Worm (Caenorhabditis elegans) whole organism, L2 larva: ENCODE results near the gene C52B9.19.

Source experiments
- C34F6.9 ChIP-seq: fragments of 150-350 bp; optimal IDR thresholded peaks from 2 replicates; lab custom pipeline; 2014; ENCODE audit warnings: missing biosample characterization, missing genetic modification characterization
- F13H6.1 ChIP-seq: sonication (generic microtip); optimal IDR thresholded peaks from 2 replicates; lab custom pipeline; 2016; ENCODE audit warnings: missing genetic modification characterization, missing compliant biosample characterization
- R02D3.7 ChIP-seq: fragments of 150-350 bp; optimal IDR thresholded peaks from 2 replicates; lab custom pipeline; 2014; ENCODE audit warnings: missing biosample characterization, missing genetic modification characterization
- Y55F3AM.14 ChIP-seq: fragments of 200-800 bp; sonication (Bioruptor generic); optimal IDR thresholded peaks from 2 replicates; lab custom pipeline; 2018; ENCODE audit warnings: mild to moderate bottlenecking, missing genetic modification characterization, missing compliant biosample characterization
- aly-2 ChIP-seq: fragments of 150-350 bp; optimal IDR thresholded peaks from 2 replicates; lab custom pipeline; 2014; ENCODE audit warnings: missing biosample characterization, missing genetic modification characterization
- ama-1 ChIP-seq: fragments of 150-350 bp; optimal IDR thresholded peaks from 2 replicates; lab custom pipeline; 2018; ENCODE audit warnings: inconsistent platforms
- ceh-16 ChIP-seq: fragments of 150-350 bp; optimal IDR thresholded peaks from 2 replicates; lab custom pipeline; 2014; ENCODE audit warnings: missing biosample characterization, missing genetic modification characterization
- ceh-82 ChIP-seq: fragments of 150-350 bp; optimal IDR thresholded peaks from 2 replicates; lab custom pipeline; 2014; ENCODE audit warnings: missing biosample characterization, missing genetic modification characterization
- crh-2 ChIP-seq: sonication (generic microtip); optimal IDR thresholded peaks from 2 replicates; lab custom pipeline; 2017; ENCODE audit warnings: missing biosample characterization, missing genetic modification characterization
- dmd-4 ChIP-seq: sonication (generic microtip); optimal IDR thresholded peaks from 2 replicates; lab custom pipeline; 2017; ENCODE audit warnings: missing biosample characterization, missing genetic modification characterization
- egl-27 ChIP-seq: sonication (generic microtip); optimal IDR thresholded peaks from 3 replicates; lab custom pipeline; 2017; ENCODE audit warnings: missing biosample characterization, missing genetic modification reagents, missing genetic modification characterization
- elt-1 ChIP-seq: fragments of 150-350 bp; optimal IDR thresholded peaks from 2 replicates; lab custom pipeline; 2014; ENCODE audit warnings: missing biosample characterization, missing genetic modification characterization
- elt-3 ChIP-seq: sonication (generic microtip); optimal IDR thresholded peaks from 2 replicates; lab custom pipeline; 2017; ENCODE audit warnings: missing biosample characterization, missing genetic modification characterization
- fos-1 ChIP-seq: fragments of 150-350 bp; optimal IDR thresholded peaks from 2 replicates; lab custom pipeline; 2014; ENCODE audit warnings: missing biosample characterization, missing genetic modification characterization
- lin-11 ChIP-seq: fragments of 150-350 bp; sonication (generic microtip); optimal IDR thresholded peaks from 2 replicates; lab custom pipeline; 2014; ENCODE audit warnings: missing biosample characterization, missing genetic modification characterization, inconsistent platforms, mixed read lengths
- lin-39 ChIP-seq: fragments of 150-350 bp; optimal IDR thresholded peaks from 2 replicates; lab custom pipeline; 2014; ENCODE audit warnings: missing biosample characterization, missing genetic modification reagents, missing genetic modification characterization
- lsy-2 ChIP-seq, 2 experiments: fragments of 150-350 bp in 1 of 2; sonication (generic microtip) in 1 of 2; optimal IDR thresholded peaks; 2 replicates each; lab custom pipeline; 2014 to 2017; ENCODE audit warnings: missing biosample characterization in 2 of 2, missing genetic modification characterization in 2 of 2
- mab-5 ChIP-seq: fragments of 150-350 bp; optimal IDR thresholded peaks from 2 replicates; lab custom pipeline; 2014; ENCODE audit warnings: missing biosample characterization, missing genetic modification characterization
- mdl-1 ChIP-seq, 2 experiments: fragments of 150-350 bp in 1 of 2; sonication (generic microtip) in 1 of 2; optimal IDR thresholded peaks; 2 replicates each; lab custom pipeline; 2017; ENCODE audit warnings: missing biosample characterization in 2 of 2, missing genetic modification characterization in 2 of 2
- nhr-10 ChIP-seq: sonication (generic microtip); optimal IDR thresholded peaks from 2 replicates; lab custom pipeline; 2017; ENCODE audit warnings: missing biosample characterization, missing genetic modification characterization
- nhr-11 ChIP-seq: fragments of 150-350 bp; optimal IDR thresholded peaks from 2 replicates; lab custom pipeline; 2014; ENCODE audit warnings: missing biosample characterization, missing genetic modification characterization
- nhr-129 ChIP-seq: fragments of 150-350 bp; optimal IDR thresholded peaks from 2 replicates; lab custom pipeline; 2014; ENCODE audit warnings: missing biosample characterization, missing genetic modification characterization
- nhr-21 ChIP-seq: fragments of 150-350 bp; optimal IDR thresholded peaks from 2 replicates; lab custom pipeline; 2014; ENCODE audit warnings: missing biosample characterization, missing genetic modification characterization
- nhr-237 ChIP-seq: fragments of 150-350 bp; optimal IDR thresholded peaks from 2 replicates; lab custom pipeline; 2014; ENCODE audit warnings: missing biosample characterization, missing genetic modification characterization
- nhr-25 ChIP-seq: fragments of 150-350 bp; sonication (generic microtip); optimal IDR thresholded peaks from 3 replicates; lab custom pipeline; 2014; ENCODE audit warnings: missing biosample characterization, missing genetic modification characterization
- nhr-6 ChIP-seq: fragments of 150-350 bp; optimal IDR thresholded peaks from 2 replicates; lab custom pipeline; 2014; ENCODE audit warnings: missing biosample characterization, missing genetic modification characterization
- peb-1 ChIP-seq: fragments of 150-350 bp; optimal IDR thresholded peaks from 2 replicates; lab custom pipeline; 2014; ENCODE audit warnings: missing biosample characterization, missing genetic modification characterization
- skn-1 ChIP-seq: sonication (generic microtip); optimal IDR thresholded peaks from 2 replicates; lab custom pipeline; 2017; ENCODE audit warnings: missing biosample characterization, missing genetic modification characterization
- sma-3 ChIP-seq: sonication (generic microtip); optimal IDR thresholded peaks from 2 replicates; lab custom pipeline; 2016; ENCODE audit warnings: missing genetic modification reagents, missing genetic modification characterization, missing compliant biosample characterization
- sma-9 ChIP-seq, 2 experiments: fragments of 150-350 bp in 1 of 2; sonication (generic microtip) in 1 of 2; optimal IDR thresholded peaks; 2 replicates each; lab custom pipeline; 2014 to 2016; ENCODE audit warnings: missing genetic modification characterization in 2 of 2, mild to moderate bottlenecking in 1 of 2, missing biosample characterization in 1 of 2, missing compliant biosample characterization in 1 of 2, missing genetic modification reagents in 1 of 2, moderate library complexity in 1 of 2
- snpc-4 ChIP-seq: fragments of 150-350 bp; optimal IDR thresholded peaks from 2 replicates; lab custom pipeline; 2014; ENCODE audit warnings: missing biosample characterization, missing genetic modification characterization
- unc-39 ChIP-seq: fragments of 150-350 bp; optimal IDR thresholded peaks from 2 replicates; lab custom pipeline; 2014; ENCODE audit warnings: missing biosample characterization, missing genetic modification characterization
- unc-55 ChIP-seq: fragments of 150-350 bp; sonication (generic microtip); optimal IDR thresholded peaks from 3 replicates; lab custom pipeline; 2014; ENCODE audit warnings: missing biosample characterization, missing genetic modification reagents, missing genetic modification characterization
- unc-62 ChIP-seq: fragments of 150-350 bp; optimal IDR thresholded peaks from 2 replicates; lab custom pipeline; 2014; ENCODE audit warnings: missing biosample characterization, missing genetic modification reagents, missing genetic modification characterization
- ztf-11 ChIP-seq: sonication (generic microtip); optimal IDR thresholded peaks from 2 replicates; lab custom pipeline; 2017; ENCODE audit warnings: missing biosample characterization, missing genetic modification characterization
- ztf-4 ChIP-seq: fragments of 150-350 bp; optimal IDR thresholded peaks from 2 replicates; lab custom pipeline; 2014; ENCODE audit warnings: missing biosample characterization, missing genetic modification characterization

The C52B9.19 gene

ce11 chrX:4245124-4245523, 37.2 kb upstream of the C52B9.19 start:
- TF ChIP-seq fos-1 (tag; lab: Kevin White, UChicago) (peak; percentile 14), lin-11 (tag; lab: Kevin White, UChicago) (no peak), egl-27 (tag; lab: Kevin White, UChicago) (no peak), sma-9 (GFP tag; optimal IDR thresholded peaks at IDR 0.05; lab: Kevin White, UChicago) (peak; percentile 76), sma-9 (tag; optimal IDR thresholded peaks at IDR 0.05; lab: Kevin White, UChicago) (no peak), snpc-4 (tag; lab: Kevin White, UChicago) (no peak), crh-2 (tag; lab: Kevin White, UChicago) (peak; percentile 75)

ce11 chrX:4246237-4246697, 36.1 kb upstream of the C52B9.19 start:
- peak; percentile 48 for TF ChIP-seq nhr-21 (tag; lab: Kevin White, UChicago)
- TF ChIP-seq sma-9 (GFP tag; optimal IDR thresholded peaks at IDR 0.05; lab: Kevin White, UChicago) = peak; percentile 5
- no peak for TF ChIP-seq sma-9 (tag; optimal IDR thresholded peaks at IDR 0.05; lab: Kevin White, UChicago)
- no peak for TF ChIP-seq ztf-4 (tag; lab: Kevin White, UChicago)
- no peak for TF ChIP-seq nhr-11 (tag; lab: Kevin White, UChicago)
- TF ChIP-seq R02D3.7 = no peak
- no peak for TF ChIP-seq mab-5 (tag; lab: Kevin White, UChicago)
- TF ChIP-seq egl-27 (tag; lab: Kevin White, UChicago) = no peak
- peak; percentile 78 for TF ChIP-seq ama-1 (lab: Kevin White, UChicago)
- TF ChIP-seq Y55F3AM.14 (GFP tag; lab: Kevin White, UChicago) = peak; percentile 40
- no peak for TF ChIP-seq fos-1 (tag; lab: Kevin White, UChicago)
- no peak for TF ChIP-seq dmd-4 (tag; lab: Kevin White, UChicago)
- TF ChIP-seq elt-1 (tag; lab: Kevin White, UChicago) = no peak
- peak; percentile 61 for TF ChIP-seq crh-2 (tag; lab: Kevin White, UChicago)
- no peak for TF ChIP-seq aly-2 (tag; lab: Kevin White, UChicago)
- TF ChIP-seq lsy-2 (tag; optimal IDR thresholded peaks at IDR 0.05; lab: Kevin White, UChicago) = peak in 1 of 2 experiments; percentile 20
- TF ChIP-seq sma-3 (GFP tag; lab: Kevin White, UChicago) = no peak
- peak; percentile 11 for TF ChIP-seq F13H6.1 (tag; lab: Kevin White, UChicago)
- no peak for TF ChIP-seq ceh-16 (tag; lab: Kevin White, UChicago)
- TF ChIP-seq unc-39 (tag; lab: Kevin White, UChicago) = no peak

- TF ChIP-seq nhr-129 (tag; lab: Kevin White, UChicago) (no peak), peb-1 (tag; lab: Kevin White, UChicago) (no peak), Y55F3AM.14 (GFP tag; lab: Kevin White, UChicago) (no peak), elt-1 (tag; lab: Kevin White, UChicago) (no peak), ztf-11 (no peak), F13H6.1 (tag; lab: Kevin White, UChicago) (peak; percentile 30), fos-1 (tag; lab: Kevin White, UChicago) (peak; percentile 14), crh-2 (tag; lab: Kevin White, UChicago) (peak; percentile 83), unc-62 (GFP tag; lab: Kevin White, UChicago) (no peak), nhr-237 (tag; lab: Kevin White, UChicago) (no peak), ama-1 (lab: Kevin White, UChicago) (peak; percentile 69)
- TF ChIP-seq, all 48 proteins: peak for 4
Observed at ce11 chrX:4246867-4247591, 35.3 kb upstream of the C52B9.19 start, which contains the start of gene F48D6.4. Gene F48D6.4 (minus strand): TSS chrX:4247212.

- no peak for TF ChIP-seq unc-62 (GFP tag; lab: Kevin White, UChicago)
- TF ChIP-seq ceh-16 (tag; lab: Kevin White, UChicago) = no peak
- no peak for TF ChIP-seq ama-1 (lab: Kevin White, UChicago)
- TF ChIP-seq nhr-129 (tag; lab: Kevin White, UChicago) = peak; percentile 11
Observed at ce11 chrX:4248417-4248816, 33.9 kb upstream of the C52B9.19 start.

- no peak for TF ChIP-seq nhr-11 (tag; lab: Kevin White, UChicago)
- TF ChIP-seq dmd-4 (tag; lab: Kevin White, UChicago) = no peak
- no peak for TF ChIP-seq unc-55 (GFP tag; lab: Kevin White, UChicago)
- TF ChIP-seq F13H6.1 (tag; lab: Kevin White, UChicago) = no peak
- TF ChIP-seq ceh-82 = no peak
- no peak for TF ChIP-seq elt-1 (tag; lab: Kevin White, UChicago)
- no peak for TF ChIP-seq skn-1 (tag; lab: Kevin White, UChicago)
- no peak for TF ChIP-seq elt-3 (tag; lab: Kevin White, UChicago)
- no peak for TF ChIP-seq C34F6.9
- TF ChIP-seq nhr-25 (tag; lab: Kevin White, UChicago) = no peak
- TF ChIP-seq ceh-16 (tag; lab: Kevin White, UChicago) = no peak
- no peak for TF ChIP-seq lin-39 (tag; lab: Kevin White, UChicago)
- TF ChIP-seq mdl-1 (tag; optimal IDR thresholded peaks at IDR 0.05; lab: Kevin White, UChicago) = no peak
- no peak for TF ChIP-seq Y55F3AM.14 (GFP tag; lab: Kevin White, UChicago)
- no peak for TF ChIP-seq nhr-6 (tag; lab: Kevin White, UChicago)
- no peak for TF ChIP-seq nhr-10 (tag; lab: Kevin White, UChicago)
Observed at ce11 chrX:4248949-4249348, 33.4 kb upstream of the C52B9.19 start, which contains the start of gene hlh-13. Gene hlh-13 (plus strand): TSS chrX:4249249.
